Worm (Caenorhabditis elegans) whole organism, L4 larva: Measurements from ENCODE around the gene sox-3.

Experiments used
- F10B5.3 ChIP-seq: sonication (generic microtip); optimal IDR thresholded peaks from 2 replicates; lab custom pipeline; 2016; ENCODE audit warnings: mild to moderate bottlenecking, missing genetic modification characterization, missing compliant biosample characterization
- F26F4.8 ChIP-seq: fragments of 200-800 bp; sonication (Bioruptor generic); conservative IDR thresholded peaks from 2 replicates; pipeline ENCODE4 v1.3.6; 2022; ENCODE audit warnings: missing genetic modification characterization, missing compliant biosample characterization
- Y105C5A.15 ChIP-seq: fragments of 200-800 bp; sonication (Bioruptor generic); IDR thresholded peaks from 2 replicates; pipeline ENCODE4 v1.3.6; 2022; ENCODE audit warnings: missing genetic modification characterization, missing compliant biosample characterization
- aha-1 ChIP-seq: fragments of 150-350 bp; peaks from one replicate; lab custom pipeline; 2014; ENCODE audit warnings: missing biosample characterization, missing genetic modification characterization
- aly-2 ChIP-seq: sonication (generic microtip); optimal IDR thresholded peaks from 2 replicates; lab custom pipeline; 2018; ENCODE audit warnings: missing biosample characterization, missing genetic modification characterization
- arid-1 ChIP-seq: fragments of 200-800 bp; sonication (Bioruptor generic); conservative IDR thresholded peaks from 2 replicates; pipeline ENCODE4 v1.3.6; 2022; ENCODE audit warnings: missing genetic modification reagents, missing genetic modification characterization, missing compliant biosample characterization
- ces-1 ChIP-seq: fragments of 150-350 bp; sonication (generic microtip); optimal IDR thresholded peaks from 4 replicates; lab custom pipeline; 2014; ENCODE audit warnings: missing biosample characterization, missing genetic modification reagents, missing genetic modification characterization
- daf-16 ChIP-seq, 3 experiments: sonication (generic microtip); optimal IDR thresholded peaks; 2 replicates each; lab custom pipeline; 2016 to 2017; ENCODE audit warnings: missing genetic modification characterization in 3 of 3, missing genetic modification reagents in 3 of 3, mild to moderate bottlenecking in 2 of 3, missing compliant biosample characterization in 2 of 3, missing biosample characterization in 1 of 3, moderate library complexity in 1 of 3
- dmd-6 ChIP-seq: fragments of 200-800 bp; sonication (Bioruptor generic); IDR thresholded peaks from 2 replicates; pipeline ENCODE4 v1.3.6; 2022; ENCODE audit warnings: missing genetic modification reagents, missing genetic modification characterization, missing compliant biosample characterization
- dmd-8 ChIP-seq: fragments of 200-800 bp; sonication (Bioruptor generic); IDR thresholded peaks from 2 replicates; pipeline ENCODE4 v1.3.6; 2022; ENCODE audit warnings: missing genetic modification characterization, missing compliant biosample characterization
- egl-43 ChIP-seq: fragments of 200-800 bp; sonication (Bioruptor generic); IDR thresholded peaks from 2 replicates; pipeline ENCODE4 v1.3.6; 2022; ENCODE audit warnings: missing genetic modification reagents, missing genetic modification characterization, missing compliant biosample characterization
- fkh-10 ChIP-seq: fragments of 150-350 bp; optimal IDR thresholded peaks from 2 replicates; lab custom pipeline; 2014; ENCODE audit warnings: missing biosample characterization, missing genetic modification reagents, missing genetic modification characterization
- gei-8 ChIP-seq: fragments of 200-800 bp; sonication (Bioruptor generic); optimal IDR thresholded peaks from 2 replicates; lab custom pipeline; 2018; ENCODE audit warnings: mild to moderate bottlenecking, missing genetic modification characterization, missing compliant biosample characterization
- hlh-11 ChIP-seq: fragments of 200-800 bp; sonication (Bioruptor generic); optimal IDR thresholded peaks from 2 replicates; lab custom pipeline; 2018; ENCODE audit warnings: mild to moderate bottlenecking, missing genetic modification characterization, missing compliant biosample characterization
- hlh-30 ChIP-seq: sonication (generic microtip); optimal IDR thresholded peaks from 2 replicates; lab custom pipeline; 2017; ENCODE audit warnings: antibody characterized with exemption, mild to moderate bottlenecking, missing genetic modification characterization, missing compliant biosample characterization; ENCODE audit not compliant: insufficient read depth
- lim-7 ChIP-seq: fragments of 200-800 bp; sonication (Bioruptor generic); IDR thresholded peaks from 2 replicates; pipeline ENCODE4 v1.3.6; 2022; ENCODE audit warnings: missing genetic modification characterization, missing compliant biosample characterization
- lin-1 ChIP-seq: fragments of 200-800 bp; sonication (Bioruptor generic); IDR thresholded peaks from 2 replicates; pipeline ENCODE4 v1.3.6; 2022; ENCODE audit warnings: missing genetic modification reagents, missing genetic modification characterization, missing compliant biosample characterization
- lir-3 ChIP-seq: sonication (generic microtip); optimal IDR thresholded peaks from 2 replicates; lab custom pipeline; 2016; ENCODE audit warnings: mild to moderate bottlenecking, missing genetic modification characterization, missing compliant biosample characterization
- lsy-2 ChIP-seq, 2 experiments: fragments of 150-350 bp in 1 of 2; sonication (generic microtip) in 1 of 2; optimal IDR thresholded peaks; 2 replicates each; lab custom pipeline; 2014 to 2017; ENCODE audit warnings: missing biosample characterization in 2 of 2, missing genetic modification characterization in 2 of 2
- madf-5 ChIP-seq, 2 experiments: fragments of 200-800 bp; sonication (Bioruptor generic); IDR thresholded peaks; 2 replicates each; pipeline ENCODE4 v1.3.6; 2022; ENCODE audit warnings: missing compliant biosample characterization in 2 of 2, missing genetic modification characterization in 2 of 2
- mep-1 ChIP-seq: fragments of 150-350 bp; sonication (generic microtip); optimal IDR thresholded peaks from 3 replicates; lab custom pipeline; 2014; ENCODE audit warnings: missing biosample characterization, missing genetic modification characterization
- mes-2 ChIP-seq: sonication (generic microtip); optimal IDR thresholded peaks from 2 replicates; lab custom pipeline; 2016; ENCODE audit warnings: missing genotype, mild to moderate bottlenecking, missing genetic modification characterization, missing compliant biosample characterization; ENCODE audit not compliant: poor library complexity, severe bottlenecking
- nhr-111 ChIP-seq: fragments of 200-800 bp; sonication (Bioruptor generic); optimal IDR thresholded peaks from 2 replicates; lab custom pipeline; 2018; ENCODE audit warnings: mild to moderate bottlenecking, missing genetic modification characterization, missing compliant biosample characterization
- nhr-237 ChIP-seq: sonication (generic microtip); optimal IDR thresholded peaks from 2 replicates; lab custom pipeline; 2017; ENCODE audit warnings: missing biosample characterization, missing genetic modification characterization
- nhr-41 ChIP-seq: fragments of 200-800 bp; sonication (Bioruptor generic); IDR thresholded peaks from 2 replicates; pipeline ENCODE4 v1.3.6; 2022; ENCODE audit warnings: missing genetic modification reagents, missing genetic modification characterization, missing compliant biosample characterization
- nhr-76 ChIP-seq: fragments of 150-350 bp; optimal IDR thresholded peaks from 2 replicates; lab custom pipeline; 2014; ENCODE audit warnings: missing biosample characterization, missing genetic modification characterization
- pha-4 ChIP-seq, 2 experiments: fragments of 150-350 bp in 1 of 2; fragments of 200-800 bp in 1 of 2; sonication (Bioruptor generic) in 1 of 2; IDR thresholded peaks in 1 of 2; optimal IDR thresholded peaks in 1 of 2; 2 replicates each; pipeline versions ENCODE4 v1.3.6 to Lab custom; 2014 to 2022; ENCODE audit warnings: missing genetic modification characterization in 2 of 2, missing genetic modification reagents in 2 of 2, missing biosample characterization in 1 of 2, missing compliant biosample characterization in 1 of 2
- saeg-2 ChIP-seq: fragments of 200-800 bp; sonication (Bioruptor generic); IDR thresholded peaks from 2 replicates; pipeline ENCODE4 v1.3.6; 2022; ENCODE audit warnings: missing genetic modification reagents, missing genetic modification characterization, missing compliant biosample characterization
- set-16 ChIP-seq: fragments of 200-800 bp; sonication (Bioruptor generic); IDR thresholded peaks from 2 replicates; pipeline ENCODE4 v1.3.6; 2022; ENCODE audit warnings: missing genetic modification reagents, missing genetic modification characterization, missing compliant biosample characterization
- snpc-1.2 ChIP-seq: fragments of 200-800 bp; sonication (Bioruptor generic); IDR thresholded peaks from 2 replicates; pipeline ENCODE4 v1.3.6; 2022; ENCODE audit warnings: missing genetic modification reagents, missing genetic modification characterization, missing compliant biosample characterization
- snpc-4 ChIP-seq: fragments of 150-350 bp; optimal IDR thresholded peaks from 2 replicates; lab custom pipeline; 2014; ENCODE audit warnings: missing biosample characterization, missing genetic modification characterization
- tra-1 ChIP-seq: fragments of 200-800 bp; sonication (Bioruptor generic); IDR thresholded peaks from 2 replicates; pipeline ENCODE4 v1.3.6; 2022; ENCODE audit warnings: missing genetic modification reagents, missing genetic modification characterization, missing compliant biosample characterization
- unc-39 ChIP-seq: sonication (generic microtip); optimal IDR thresholded peaks from 2 replicates; lab custom pipeline; 2017; ENCODE audit warnings: missing biosample characterization, missing genetic modification characterization
- unc-62 ChIP-seq, 3 experiments: fragments of 150-350 bp in 1 of 3; sonication (generic microtip); optimal IDR thresholded peaks in 2 of 3; peaks in 1 of 3; 1 replicate in 1 of 3; 2 replicates in 2 of 3; lab custom pipeline; 2014 to 2017; ENCODE audit warnings: missing biosample characterization in 3 of 3, missing genetic modification characterization in 3 of 3, missing genetic modification reagents in 3 of 3, missing genotype in 1 of 3
- vab-7 ChIP-seq: fragments of 200-800 bp; sonication (Bioruptor generic); IDR thresholded peaks from 2 replicates; pipeline ENCODE4 v1.3.6; 2022; ENCODE audit warnings: missing genetic modification reagents, missing genetic modification characterization, missing compliant biosample characterization
- zfp-3 ChIP-seq: fragments of 200-800 bp; sonication (Bioruptor generic); conservative IDR thresholded peaks from 2 replicates; pipeline ENCODE4 v1.3.6; 2022; ENCODE audit warnings: missing genetic modification reagents, missing genetic modification characterization, missing compliant biosample characterization
- zip-11 ChIP-seq: fragments of 200-800 bp; sonication (Bioruptor generic); IDR thresholded peaks from 2 replicates; pipeline ENCODE4 v1.3.6; 2022; ENCODE audit warnings: missing genetic modification characterization, missing compliant biosample characterization
- zip-2 ChIP-seq: fragments of 150-350 bp; optimal IDR thresholded peaks from 2 replicates; lab custom pipeline; 2014; ENCODE audit warnings: missing biosample characterization, missing genetic modification characterization

sox-3 gene

DNA sequence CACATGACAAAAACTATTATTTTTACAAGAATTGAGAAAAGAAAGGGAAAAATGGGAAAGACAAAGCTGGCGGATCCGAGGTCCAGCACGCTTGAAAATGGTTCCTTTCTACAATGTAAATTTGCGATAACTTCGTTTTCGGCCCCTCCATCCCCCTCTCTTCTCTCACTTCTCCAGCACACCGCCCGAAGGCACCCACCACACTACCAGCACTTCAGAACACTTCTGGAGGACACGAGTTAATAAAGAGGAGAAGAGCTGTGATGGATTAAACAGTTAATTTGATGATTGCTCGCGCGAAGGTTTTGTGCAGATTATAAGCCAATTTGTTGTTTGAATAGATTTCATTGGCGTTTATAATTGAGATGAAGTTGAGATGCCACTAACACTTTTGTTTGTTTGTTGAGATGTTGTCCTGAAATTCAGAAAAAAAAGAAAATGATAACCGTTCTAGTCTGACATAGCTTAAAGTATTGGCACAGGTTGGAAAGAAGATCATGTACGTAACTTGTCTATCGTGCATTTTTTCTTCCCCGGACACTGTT, 1.9 kb upstream of the sox-3 start:
- TF ChIP-seq lir-3 (tag; lab: Kevin White, UChicago) (no peak), unc-62 (GFP tag; optimal IDR thresholded peaks at IDR 0.05 in 1 of 2; lab: Kevin White, UChicago) (peak in 1 of 2 experiments; percentile 53), unc-62 (tag; optimal IDR thresholded peaks at IDR 0.05; lab: Kevin White, UChicago) (no peak), ces-1 (GFP tag; lab: Kevin White, UChicago) (peak; percentile 32)

ce11 chrX:14684406-14684927, 8.3 kb downstream of the sox-3 start, which contains the start of gene csq-1:
Gene csq-1 (plus strand): TSS chrX:14684877.
- TF ChIP-seq aha-1 (tag; lab: Kevin White, UChicago): peak; percentile 68
- TF ChIP-seq fkh-10 (GFP tag; lab: Kevin White, UChicago): no peak
- TF ChIP-seq snpc-1.2 (GFP tag; lab: Robert Waterston, UW): 0 out of 2 replicates have a peak, but pooled peaks have one; percentile 24
- TF ChIP-seq gei-8: no peak
- TF ChIP-seq lin-1 (GFP tag; lab: Robert Waterston, UW): no peak
- TF ChIP-seq mep-1 (tag; lab: Kevin White, UChicago): no peak
- peak; percentile 24 for TF ChIP-seq hlh-11 (tag; lab: Kevin White, UChicago)
- peak in 1 of 2 experiments; percentile 34 for TF ChIP-seq daf-16 (GFP tag; optimal IDR thresholded peaks at IDR 0.05; lab: Kevin White, UChicago)
- TF ChIP-seq daf-16 (tag; optimal IDR thresholded peaks at IDR 0.05; lab: Kevin White, UChicago): no peak
- TF ChIP-seq, all 104 proteins: peak for 4

ce11 chrX:14680474-14680873, 12.3 kb downstream of the sox-3 start:
- TF ChIP-seq nhr-111 (GFP tag; lab: Kevin White, UChicago) (no peak), snpc-4 (tag; lab: Kevin White, UChicago) (peak; percentile 52)

DNA sequence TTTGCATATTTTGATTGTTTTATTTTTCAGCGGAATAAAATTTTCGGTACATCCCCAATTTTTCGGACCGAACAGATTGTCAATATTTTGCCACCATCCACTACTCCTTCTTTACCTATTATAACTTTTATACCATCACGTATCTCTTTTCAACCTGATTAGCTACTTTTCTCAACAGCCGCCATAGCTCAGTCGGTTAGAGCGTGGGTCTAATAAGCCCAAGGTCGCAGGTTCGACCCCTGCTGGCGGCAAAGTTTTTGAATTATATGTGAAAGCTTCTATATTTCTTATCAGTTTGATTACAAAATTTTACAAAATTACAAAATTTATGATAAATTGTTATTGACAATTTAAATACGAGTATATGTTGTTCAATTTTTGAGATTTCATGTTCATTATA, 13.8 kb downstream of the sox-3 start:
- TF ChIP-seq nhr-76 (tag; lab: Kevin White, UChicago): no peak
- TF ChIP-seq zip-2 (tag; lab: Kevin White, UChicago): peak; percentile 25
- peak; percentile 9 to 47 for TF ChIP-seq daf-16 (GFP tag; optimal IDR thresholded peaks at IDR 0.05; lab: Kevin White, UChicago)
- no peak for TF ChIP-seq daf-16 (tag; optimal IDR thresholded peaks at IDR 0.05; lab: Kevin White, UChicago)
- TF ChIP-seq nhr-41 (GFP tag; lab: Robert Waterston, UW): 0 out of 2 replicates have a peak, but pooled peaks have one; percentile 21
- peak; percentile 71; the same call in 1 of the 2 replicates for TF ChIP-seq dmd-8 (GFP tag; lab: Robert Waterston, UW)
- 0 out of 4 replicates have a peak, but pooled peaks of 1 of the 2 experiments have one; percentile 42 for TF ChIP-seq madf-5 (GFP tag; IDR thresholded peaks at IDR 0.05; lab: Robert Waterston, UW)
- TF ChIP-seq F26F4.8 (GFP tag; lab: Robert Waterston, UW): peak; percentile 66; the same call in 1 of the 2 replicates
- 0 out of 2 replicates have a peak, but pooled peaks have one; percentile 8 for TF ChIP-seq tra-1
- no peak for TF ChIP-seq saeg-2 (GFP tag; lab: Robert Waterston, UW)
- TF ChIP-seq arid-1: peak; percentile 73; the same call in 1 of the 2 replicates
- TF ChIP-seq Y105C5A.15 (GFP tag; lab: Robert Waterston, UW): no peak
- TF ChIP-seq aly-2: no peak
- no peak for TF ChIP-seq gei-8
- no peak for TF ChIP-seq zip-11 (GFP tag; lab: Robert Waterston, UW)
- no peak for TF ChIP-seq lsy-2 (tag; optimal IDR thresholded peaks at IDR 0.05; lab: Kevin White, UChicago)
- no peak for TF ChIP-seq unc-39 (tag; lab: Kevin White, UChicago)
- TF ChIP-seq snpc-4 (tag; lab: Kevin White, UChicago): no peak
- peak; percentile 52; the same call in 1 of the 2 replicates for TF ChIP-seq zfp-3
- TF ChIP-seq vab-7 (GFP tag; lab: Robert Waterston, UW): peak; percentile 54; the same call in 1 of the 2 replicates
- peak; percentile 81 for TF ChIP-seq pha-4 (GFP tag; IDR thresholded peaks at IDR 0.05; lab: Robert Waterston, UW)
- no peak for TF ChIP-seq pha-4 (tag; optimal IDR thresholded peaks at IDR 0.05; lab: Kevin White, UChicago)
- TF ChIP-seq egl-43 (GFP tag; lab: Robert Waterston, UW): peak; percentile 62; the same call in 1 of the 2 replicates
- peak; percentile 33; the same call in 1 of the 2 replicates for TF ChIP-seq dmd-6
- TF ChIP-seq lim-7 (GFP tag; lab: Robert Waterston, UW): peak; percentile 68; the same call in 1 of the 2 replicates
- no peak for TF ChIP-seq F10B5.3 (tag; lab: Kevin White, UChicago)
- TF ChIP-seq set-16 (GFP tag; lab: Robert Waterston, UW): no peak
- TF ChIP-seq nhr-237 (tag; lab: Kevin White, UChicago): no peak
- TF ChIP-seq mes-2 (tag; lab: Kevin White, UChicago): peak; percentile 64
- TF ChIP-seq hlh-30 (tag; lab: Kevin White, UChicago): peak; percentile 29
- TF ChIP-seq snpc-1.2 (GFP tag; lab: Robert Waterston, UW): peak; percentile 73
